Worm (Caenorhabditis elegans) whole organism, L4/young adult: Measurements from ENCODE around the gene mod-1.

Source experiments
- dao-5 ChIP-seq: sonication (generic microtip); optimal IDR thresholded peaks from 2 replicates; lab custom pipeline; 2016; ENCODE audit warnings: missing genotype, missing genetic modification characterization, moderate library complexity, missing compliant biosample characterization
- him-1 ChIP-seq: sonication (generic microtip); optimal IDR thresholded peaks from 2 replicates; lab custom pipeline; 2016; ENCODE audit warnings: missing genotype, missing genetic modification reagents, missing genetic modification characterization, missing compliant biosample characterization

- TF ChIP-seq him-1 (tag; lab: Kevin White, UChicago): no peak
- no peak for TF ChIP-seq dao-5 (tag; lab: Kevin White, UChicago)
Measured at ce11 chrV:8938943-8939342, 25.1 kb upstream of the mod-1 start.
